Fruit fly (Drosophila melanogaster) whole organism, embryonic: ENCODE results near the gene CG9471.

Experiments used
- Atf-2 ChIP-seq: fragments of 200-800 bp; sonication (Bioruptor generic); optimal IDR thresholded peaks from 2 replicates; lab custom pipeline; 2016; ENCODE audit warnings: missing biosample characterization, missing genetic modification characterization
- B-H1 ChIP-seq: fragments of 200-800 bp; sonication (Bioruptor generic); IDR thresholded peaks from 3 replicates; pipeline ENCODE4 v1.3.6; 2022; ENCODE audit warnings: missing biosample characterization, missing genetic modification characterization
- CG11456 ChIP-seq: fragments of 200-800 bp; sonication (Bioruptor generic); IDR thresholded peaks from 3 replicates; pipeline ENCODE4 v1.3.6; 2022; ENCODE audit warnings: missing biosample characterization, missing genetic modification characterization
- CG12219 ChIP-seq: fragments of 200-800 bp; sonication (Bioruptor generic); optimal IDR thresholded peaks from 3 replicates; lab custom pipeline; 2018; ENCODE audit warnings: missing biosample characterization, mild to moderate bottlenecking, missing genetic modification characterization
- CG12236 ChIP-seq: fragments of 200-800 bp; sonication (Bioruptor generic); optimal IDR thresholded peaks from 2 replicates; lab custom pipeline; 2016; ENCODE audit warnings: missing biosample characterization, missing genetic modification characterization
- CG13424 ChIP-seq: fragments of 200-800 bp; sonication (Bioruptor generic); optimal IDR thresholded peaks from 2 replicates; lab custom pipeline; 2019; ENCODE audit warnings: missing biosample characterization, mild to moderate bottlenecking, missing genetic modification characterization, moderate library complexity
- CG14860 ChIP-seq: fragments of 200-800 bp; sonication (Bioruptor generic); IDR thresholded peaks from 3 replicates; pipeline ENCODE4 v1.3.6; 2022; ENCODE audit warnings: missing biosample characterization, missing genetic modification characterization; ENCODE audit not compliant: partially characterized antibody
- CG15601 ChIP-seq: fragments of 200-800 bp; sonication (Bioruptor generic); optimal IDR thresholded peaks from 3 replicates; lab custom pipeline; 2019; ENCODE audit warnings: missing biosample characterization, mild to moderate bottlenecking, missing genetic modification characterization, moderate library complexity
- CG2875 ChIP-seq: fragments of 200-800 bp; sonication (Bioruptor generic); optimal IDR thresholded peaks from 2 replicates; lab custom pipeline; 2017; ENCODE audit warnings: missing biosample characterization, mild to moderate bottlenecking, missing genetic modification characterization, missing genetic modification reagents
- CG31365 ChIP-seq: fragments of 200-800 bp; sonication (Bioruptor generic); optimal IDR thresholded peaks from 2 replicates; lab custom pipeline; 2018; ENCODE audit warnings: missing biosample characterization, mild to moderate bottlenecking, missing genetic modification characterization
- CG43689 ChIP-seq: fragments of 200-800 bp; sonication (Bioruptor generic); IDR thresholded peaks from 2 replicates; pipeline ENCODE4 v1.3.6; 2022; ENCODE audit warnings: missing biosample characterization, missing genetic modification characterization
- CG4424 ChIP-seq: fragments of 200-800 bp; sonication (Bioruptor generic); optimal IDR thresholded peaks from 3 replicates; lab custom pipeline; 2016; ENCODE audit warnings: missing biosample characterization, missing genetic modification characterization
- CG4730 ChIP-seq: fragments of 200-800 bp; sonication (Bioruptor generic); IDR thresholded peaks from 2 replicates; pipeline ENCODE4 v1.3.6; 2022; ENCODE audit warnings: missing biosample characterization, missing genetic modification characterization
- CG5180 ChIP-seq: fragments of 200-800 bp; sonication (Bioruptor generic); optimal IDR thresholded peaks from 3 replicates; lab custom pipeline; 2017; ENCODE audit warnings: missing biosample characterization, missing genetic modification characterization, mild to moderate bottlenecking, moderate library complexity, missing genetic modification reagents
- CG6689 ChIP-seq: fragments of 200-800 bp; sonication (Bioruptor generic); IDR thresholded peaks from 2 replicates; pipeline ENCODE4 v1.3.6; 2022; ENCODE audit warnings: missing biosample characterization, missing genetic modification characterization
- CG6765 ChIP-seq: fragments of 200-800 bp; sonication (Bioruptor generic); optimal IDR thresholded peaks from 3 replicates; lab custom pipeline; 2017; ENCODE audit warnings: missing biosample characterization, mild to moderate bottlenecking, missing genetic modification characterization
- CG7987 ChIP-seq: fragments of 200-800 bp; sonication (Bioruptor generic); optimal IDR thresholded peaks from 2 replicates; lab custom pipeline; 2018; ENCODE audit warnings: missing biosample characterization, mild to moderate bottlenecking, missing genetic modification characterization, moderate library complexity
- CG9817 ChIP-seq: fragments of 200-800 bp; sonication (Bioruptor generic); optimal IDR thresholded peaks from 2 replicates; lab custom pipeline; 2018; ENCODE audit warnings: missing biosample characterization, mild to moderate bottlenecking, missing genetic modification characterization, moderate library complexity
- Dad ChIP-seq: fragments of 200-800 bp; sonication (Bioruptor generic); optimal IDR thresholded peaks from 3 replicates; lab custom pipeline; 2016; ENCODE audit warnings: missing biosample characterization, missing genetic modification characterization
- Deaf1 ChIP-seq: fragments of 200-800 bp; optimal IDR thresholded peaks from 3 replicates; lab custom pipeline; 2019; ENCODE audit warnings: missing biosample characterization, mild to moderate bottlenecking, missing genetic modification characterization, moderate library complexity
- Dref ChIP-seq: fragments of 200-800 bp; sonication (Bioruptor generic); IDR thresholded peaks from 2 replicates; pipeline ENCODE4 v1.3.6; 2022; ENCODE audit warnings: missing biosample characterization, missing genetic modification characterization
- E2f1 ChIP-seq: fragments of 200-800 bp; sonication (Bioruptor generic); IDR thresholded peaks from 2 replicates; pipeline ENCODE4 v1.3.6; 2022; ENCODE audit warnings: missing biosample characterization, missing genetic modification characterization
- HmgD ChIP-seq: fragments of 200-800 bp; sonication (Bioruptor generic); optimal IDR thresholded peaks from 3 replicates; lab custom pipeline; 2016; ENCODE audit warnings: missing biosample characterization, missing genetic modification characterization
- MTF-1 ChIP-seq: fragments of 200-800 bp; sonication (Bioruptor generic); optimal IDR thresholded peaks from 2 replicates; lab custom pipeline; 2018; ENCODE audit warnings: missing biosample characterization, mild to moderate bottlenecking, missing genetic modification characterization, borderline replicate concordance
- Max ChIP-seq: fragments of 200-800 bp; sonication (Bioruptor generic); optimal IDR thresholded peaks from 2 replicates; lab custom pipeline; 2016; ENCODE audit warnings: missing biosample characterization, mild to moderate bottlenecking, missing genetic modification characterization
- NfI ChIP-seq: fragments of 200-800 bp; sonication (Bioruptor generic); optimal IDR thresholded peaks from 3 replicates; lab custom pipeline; 2018; ENCODE audit warnings: missing biosample characterization, mild to moderate bottlenecking, missing genetic modification characterization, moderate library complexity
- Oli ChIP-seq: fragments of 200-800 bp; sonication (Bioruptor generic); optimal IDR thresholded peaks from 2 replicates; lab custom pipeline; 2018; ENCODE audit warnings: missing biosample characterization, mild to moderate bottlenecking, missing genetic modification characterization, moderate library complexity
- Poxn ChIP-seq: fragments of 200-800 bp; sonication (Bioruptor generic); IDR thresholded peaks from 2 replicates; pipeline ENCODE4 v1.3.6; 2022; ENCODE audit warnings: missing biosample characterization, missing genetic modification characterization
- TFAM ChIP-seq: fragments of 200-800 bp; sonication (Bioruptor generic); optimal IDR thresholded peaks from 2 replicates; lab custom pipeline; 2017; ENCODE audit warnings: missing biosample characterization, missing genetic modification characterization, inconsistent platforms
- Taf1 ChIP-seq: fragments of 200-800 bp; sonication (Bioruptor generic); IDR thresholded peaks from 2 replicates; pipeline ENCODE4 v1.3.6; 2022; ENCODE audit warnings: missing biosample characterization, missing genetic modification characterization
- Xrp1 ChIP-seq: fragments of 200-800 bp; sonication (Bioruptor generic); IDR thresholded peaks from 2 replicates; pipeline ENCODE4 v1.3.6; 2022; ENCODE audit warnings: missing biosample characterization, missing genetic modification characterization
- aop ChIP-seq: fragments of 200-800 bp; sonication (Bioruptor generic); IDR thresholded peaks from 2 replicates; pipeline ENCODE4 v1.3.6; 2022; ENCODE audit warnings: missing biosample characterization, missing genetic modification characterization
- cato ChIP-seq: fragments of 200-800 bp; sonication (Bioruptor generic); optimal IDR thresholded peaks from 2 replicates; lab custom pipeline; 2016; ENCODE audit warnings: missing biosample characterization, missing genetic modification characterization, borderline replicate concordance
- chm ChIP-seq: fragments of 200-800 bp; sonication (Bioruptor generic); IDR thresholded peaks from 2 replicates; pipeline ENCODE4 v1.3.6; 2022; ENCODE audit warnings: missing biosample characterization, missing genetic modification characterization
- dysf ChIP-seq: fragments of 200-800 bp; sonication (Bioruptor generic); IDR thresholded peaks from 3 replicates; pipeline ENCODE4 v1.3.6; 2022; ENCODE audit warnings: missing biosample characterization, missing genetic modification characterization
- en ChIP-seq: fragments of 200-800 bp; sonication (Bioruptor generic); optimal IDR thresholded peaks from 2 replicates; lab custom pipeline; 2016; ENCODE audit warnings: missing biosample characterization, missing genetic modification characterization
- grau ChIP-seq: fragments of 200-800 bp; optimal IDR thresholded peaks from 3 replicates; lab custom pipeline; 2019; ENCODE audit warnings: missing biosample characterization, mild to moderate bottlenecking, missing genetic modification characterization, moderate library complexity
- gsb ChIP-seq: fragments of 200-800 bp; sonication (Bioruptor generic); IDR thresholded peaks from 2 replicates; pipeline ENCODE4 v1.3.6; 2022; ENCODE audit warnings: missing biosample characterization, missing genetic modification characterization
- hkb ChIP-seq, 2 experiments: fragments of 200-800 bp in 1 of 2; fragments of >200 bp in 1 of 2; sonication (Bioruptor generic) in 1 of 2; IDR thresholded peaks in 1 of 2; optimal IDR thresholded peaks in 1 of 2; 2 replicates each; pipeline versions ENCODE4 v1.3.6 to Lab custom; 2017 to 2022; ENCODE audit warnings: missing biosample characterization in 1 of 2, missing genetic modification characterization in 1 of 2
- kah ChIP-seq: fragments of 200-800 bp; sonication (Bioruptor generic); optimal IDR thresholded peaks from 2 replicates; lab custom pipeline; 2018; ENCODE audit warnings: missing biosample characterization, mild to moderate bottlenecking, missing genetic modification characterization
- lbe ChIP-seq: fragments of 200-800 bp; sonication (Bioruptor generic); optimal IDR thresholded peaks from 2 replicates; lab custom pipeline; 2016; ENCODE audit warnings: missing biosample characterization, mild to moderate bottlenecking, missing genetic modification characterization
- mirr ChIP-seq: fragments of 200-800 bp; sonication (Bioruptor generic); optimal IDR thresholded peaks from 3 replicates; lab custom pipeline; 2018; ENCODE audit warnings: missing biosample characterization, mild to moderate bottlenecking, missing genetic modification characterization
- psq ChIP-seq: fragments of 200-800 bp; sonication (Bioruptor generic); optimal IDR thresholded peaks from 2 replicates; lab custom pipeline; 2017; ENCODE audit warnings: missing biosample characterization, missing genetic modification characterization
- pzg ChIP-seq: fragments of 200-800 bp; sonication (Bioruptor generic); optimal IDR thresholded peaks from 3 replicates; lab custom pipeline; 2018; ENCODE audit warnings: missing biosample characterization, mild to moderate bottlenecking, missing genetic modification characterization, moderate library complexity
- repo ChIP-seq: fragments of 200-800 bp; sonication (Bioruptor generic); optimal IDR thresholded peaks from 2 replicates; lab custom pipeline; 2016; ENCODE audit warnings: missing biosample characterization, missing genetic modification characterization
- salm ChIP-seq: fragments of 200-800 bp; sonication (Bioruptor generic); optimal IDR thresholded peaks from 2 replicates; lab custom pipeline; 2018; ENCODE audit warnings: missing biosample characterization, mild to moderate bottlenecking, missing genetic modification characterization
- sc ChIP-seq, 3 experiments: fragments of >200 bp in 2 of 3; fragments of 200-800 bp in 1 of 3; sonication (Bioruptor generic) in 1 of 3; optimal IDR thresholded peaks; 2 replicates in 2 of 3; 3 replicates in 1 of 3; lab custom pipeline; 2017; ENCODE audit warnings: mild to moderate bottlenecking in 1 of 3, missing biosample characterization in 1 of 3, missing genetic modification characterization in 1 of 3, missing genetic modification reagents in 1 of 3
- slbo ChIP-seq: fragments of 200-800 bp; sonication (Bioruptor generic); IDR thresholded peaks from 2 replicates; pipeline ENCODE4 v1.3.6; 2022; ENCODE audit warnings: missing biosample characterization, missing genetic modification characterization
- stwl ChIP-seq: fragments of 200-800 bp; sonication (Bioruptor generic); optimal IDR thresholded peaks from 3 replicates; lab custom pipeline; 2018; ENCODE audit warnings: missing biosample characterization, mild to moderate bottlenecking, missing genetic modification characterization, moderate library complexity
- trh ChIP-seq: fragments of 200-800 bp; sonication (Bioruptor generic); optimal IDR thresholded peaks from 2 replicates; lab custom pipeline; 2016; ENCODE audit warnings: missing biosample characterization, missing genetic modification characterization

Gene CG9471

DNA sequence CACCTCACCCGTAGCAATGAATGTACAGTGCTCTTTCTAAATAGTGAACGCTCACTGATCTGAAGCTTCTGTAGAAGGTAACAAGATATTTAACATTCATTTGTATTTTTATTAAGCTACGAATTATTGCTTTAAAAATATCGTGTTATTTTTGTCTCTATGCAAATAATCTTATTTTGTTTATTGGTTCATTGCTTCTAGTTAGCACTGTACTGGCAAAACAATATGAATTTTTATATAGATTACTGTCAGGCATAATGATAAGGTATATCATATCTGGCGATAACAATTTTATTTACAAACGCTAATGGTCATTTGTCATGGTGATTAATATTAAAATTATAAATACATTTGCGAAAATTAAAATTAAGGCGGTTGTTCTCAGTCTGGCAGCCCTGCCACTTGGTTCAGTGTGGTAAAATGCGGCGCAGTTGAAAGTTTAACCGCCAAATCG, at the start of gene CG9471 (continued):
- peak; percentile 47 for TF ChIP-seq HmgD
- TF ChIP-seq grau (tag; lab: Kevin White, UChicago): peak; percentile 99
- peak; percentile 96 for TF ChIP-seq lbe
- peak; percentile 75 for TF ChIP-seq Dad
- TF ChIP-seq CG4424 (GFP tag; lab: Kevin White, UChicago): peak; percentile 91
- peak; percentile 73 for TF ChIP-seq Deaf1 (tag; lab: Kevin White, UChicago)
- peak; percentile 88 for TF ChIP-seq mirr (GFP tag; lab: Kevin White, UChicago)
- peak; percentile 94 for TF ChIP-seq dysf (GFP tag; lab: Robert Waterston, UW)
- TF ChIP-seq gsb (GFP tag; lab: Robert Waterston, UW): peak; percentile 80
- peak; percentile 88 for TF ChIP-seq CG11456 (GFP tag; lab: Robert Waterston, UW)
- TF ChIP-seq CG4730 (GFP tag; lab: Robert Waterston, UW): peak; percentile 89
- TF ChIP-seq pzg: peak; percentile 54
- TF ChIP-seq Xrp1 (GFP tag; lab: Robert Waterston, UW): peak; percentile 95
- peak; percentile 87 for TF ChIP-seq CG15601 (tag; lab: Kevin White, UChicago)
- peak; percentile 38 for TF ChIP-seq TFAM
- peak; percentile 90 for TF ChIP-seq CG13424
- peak; percentile 83 for TF ChIP-seq cato (GFP tag; lab: Kevin White, UChicago)
- TF ChIP-seq Max: peak; percentile 86
- TF ChIP-seq CG7987 (GFP tag; lab: Kevin White, UChicago): peak; percentile 80
- peak; percentile 70 for TF ChIP-seq CG5180 (GFP tag; lab: Kevin White, UChicago)
- peak; percentile 73 for TF ChIP-seq Poxn (GFP tag; lab: Robert Waterston, UW)
- TF ChIP-seq chm (GFP tag; lab: Robert Waterston, UW): peak; percentile 93
- peak; percentile 87 for TF ChIP-seq salm
- TF ChIP-seq Atf-2: peak; percentile 82
- TF ChIP-seq CG14860 (GFP tag; lab: Robert Waterston, UW): no peak
- peak; percentile 47 for TF ChIP-seq CG31365 (tag; lab: Kevin White, UChicago)
- peak; percentile 57 for TF ChIP-seq psq (GFP tag; lab: Kevin White, UChicago)
- TF ChIP-seq E2f1: peak; percentile 91
- TF ChIP-seq kah (GFP tag; lab: Kevin White, UChicago): peak; percentile 76
- TF ChIP-seq CG9817: peak; percentile 92
- peak; percentile 64 for TF ChIP-seq MTF-1 (GFP tag; lab: Kevin White, UChicago)
- peak; percentile 88 for TF ChIP-seq CG6765 (GFP tag; lab: Kevin White, UChicago)
- TF ChIP-seq aop (GFP tag; lab: Robert Waterston, UW): peak; percentile 80
- TF ChIP-seq B-H1: peak; percentile 90
- TF ChIP-seq Oli (tag; lab: Kevin White, UChicago): peak; percentile 89
- no peak for TF ChIP-seq hkb (optimal IDR thresholded peaks at IDR 0.05; lab: Kevin White, UChicago)
- peak; percentile 95 for TF ChIP-seq hkb (GFP tag; IDR thresholded peaks at IDR 0.05; lab: Robert Waterston, UW)
- no peak for TF ChIP-seq sc (optimal IDR thresholded peaks at IDR 0.05; lab: Kevin White, UChicago)
- TF ChIP-seq sc (GFP tag; optimal IDR thresholded peaks at IDR 0.05; lab: Kevin White, UChicago): peak; percentile 78
- peak; percentile 72 for TF ChIP-seq en (GFP tag; lab: Kevin White, UChicago)
- peak; percentile 94 for TF ChIP-seq CG6689 (GFP tag; lab: Robert Waterston, UW)
- peak; percentile 81 for TF ChIP-seq CG12236 (GFP tag; lab: Kevin White, UChicago)
- peak; percentile 91 for TF ChIP-seq NfI (GFP tag; lab: Kevin White, UChicago)
- peak; percentile 86 for TF ChIP-seq CG43689
- TF ChIP-seq Dref: 0 out of 2 replicates have a peak, but pooled peaks have one; percentile 27
- TF ChIP-seq CG2875 (GFP tag; lab: Kevin White, UChicago): peak; percentile 78
- peak; percentile 88 for TF ChIP-seq Taf1
- peak; percentile 33 for TF ChIP-seq stwl (tag; lab: Kevin White, UChicago)
- peak; percentile 86 for TF ChIP-seq CG12219 (GFP tag; lab: Kevin White, UChicago)
- peak; percentile 69 for TF ChIP-seq trh (GFP tag; lab: Kevin White, UChicago)
- peak; percentile 68 for TF ChIP-seq repo (GFP tag; lab: Kevin White, UChicago)
- peak; percentile 96 for TF ChIP-seq slbo
